Fruit fly (Drosophila melanogaster) S2 (cell line): ENCODE measurements around the gene Psn.

Experiments used
- CG8478 ChIP-seq: fragments of >200 bp; optimal IDR thresholded peaks from 2 replicates; lab custom pipeline; 2018
- CTCF ChIP-seq, 2 experiments: fragments of >200 bp; optimal IDR thresholded peaks; 2 replicates each; lab custom pipeline; 2018

DNA sequence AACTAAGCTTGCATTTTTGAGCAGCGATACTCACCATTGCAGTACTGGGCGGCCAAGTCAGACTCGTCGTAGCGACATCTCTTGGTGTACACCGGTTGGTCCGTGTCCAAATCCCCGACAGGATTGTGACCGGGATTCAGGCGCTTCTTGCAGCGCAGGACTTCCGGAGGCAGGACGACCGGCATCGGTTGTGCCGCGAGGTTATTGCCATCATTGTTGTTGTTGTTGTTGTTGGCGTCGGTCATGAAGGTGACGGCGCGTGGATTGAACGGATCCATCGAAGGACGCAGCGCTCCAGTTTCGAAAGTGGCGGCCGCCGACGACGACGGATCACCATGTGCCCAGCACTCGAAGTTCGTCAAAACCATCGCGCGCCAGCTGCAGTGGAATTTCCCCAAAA, 40.3 kb downstream of the Psn start:
- TF ChIP-seq CTCF (optimal IDR thresholded peaks at IDR 0.05; lab: Kevin White, UChicago) = no peak
- no peak for TF ChIP-seq CG8478 (lab: Kevin White, UChicago)
